Worm (Caenorhabditis elegans): ENCODE measurements around the gene Y75B7B.1.

DNA sequence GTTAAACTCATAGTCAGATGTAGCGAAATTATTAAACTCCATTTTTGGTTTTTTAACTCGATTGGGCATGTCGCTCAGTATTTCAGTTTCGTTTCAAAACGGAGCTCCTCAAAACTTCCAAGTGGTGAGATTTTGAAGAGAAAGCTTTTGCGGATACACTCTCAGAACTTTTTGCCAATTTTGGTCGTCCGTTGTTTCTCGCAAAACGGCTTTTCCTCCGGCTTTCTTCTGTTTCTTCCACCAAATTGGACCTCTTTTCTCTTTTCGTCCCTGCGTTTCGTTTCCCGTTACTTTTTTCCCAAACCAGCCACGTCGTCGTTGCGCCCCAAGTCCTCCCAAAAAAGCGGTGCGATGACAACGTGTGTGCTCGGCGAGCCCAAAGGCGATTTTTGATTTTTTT, 10.7 kb upstream of the Y75B7B.1 start, which contains the start of gene C39F7.1:
- TF ChIP-seq ztf-11 (tag; optimal IDR thresholded peaks at IDR 0.05) (no peak), pha-4 (tag; optimal IDR thresholded peaks at IDR 0.05) (no peak), snpc-4 (tag; optimal IDR thresholded peaks at IDR 0.05) (no peak)

Data from whole organism, L3 larva.